Worm (Caenorhabditis elegans): ENCODE results near the gene srx-10.

DNA sequence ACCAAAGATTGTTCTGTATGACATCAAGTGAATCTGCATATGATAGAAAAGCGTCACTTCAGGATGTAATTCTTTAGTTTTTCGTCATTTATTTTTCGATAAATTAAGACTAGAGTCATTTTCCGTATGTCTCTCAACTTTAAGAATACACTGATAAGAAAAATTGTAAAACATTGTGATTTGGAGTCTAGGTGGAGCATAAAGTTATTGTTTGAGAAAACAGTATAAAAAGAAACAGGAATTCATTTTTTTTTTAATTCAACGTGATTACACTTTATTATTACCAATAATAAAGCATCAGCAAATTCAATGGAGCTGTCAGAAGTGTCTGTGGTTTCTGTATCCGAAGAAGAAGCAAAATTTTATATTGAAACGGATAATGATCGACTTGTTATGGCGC lies 2.7 kb upstream of the srx-10 start, which contains the start of gene R10D12.6:
- TF ChIP-seq ama-1 (optimal IDR thresholded peaks at IDR 0.05) (no peak), alr-1 (tag; optimal IDR thresholded peaks at IDR 0.05; ENCODE audit: borderline replicate concordance) (no peak), jun-1 (tag; optimal IDR thresholded peaks at IDR 0.05) (no peak), tbx-2 (tag; optimal IDR thresholded peaks at IDR 0.05) (no peak), nhr-12 (tag; optimal IDR thresholded peaks at IDR 0.05) (no peak), mdl-1 (tag; optimal IDR thresholded peaks at IDR 0.05) (no peak), rnt-1 (tag; optimal IDR thresholded peaks at IDR 0.05) (no peak), lin-15B (tag; optimal IDR thresholded peaks at IDR 0.05) (no peak), ces-1 (GFP tag; optimal IDR thresholded peaks at IDR 0.05) (no peak), hpl-2 (GFP tag; optimal IDR thresholded peaks at IDR 0.05) (no peak), lsy-2 (tag; optimal IDR thresholded peaks at IDR 0.05) (no peak), nhr-77 (tag; optimal IDR thresholded peaks at IDR 0.05) (no peak), lir-3 (tag; optimal IDR thresholded peaks at IDR 0.05; ENCODE audit: poor library complexity) (no peak)
